Fruit fly (Drosophila melanogaster) whole organism, wandering third instar larva: ENCODE results near the gene Tmtc1.

Experiments
- Abd-B ChIP-seq: fragments of >200 bp; optimal IDR thresholded peaks from 2 replicates; lab custom pipeline; 2017; ENCODE audit warnings: missing biosample characterization, missing genetic modification characterization
- CG32264 ChIP-seq: fragments of 200-800 bp; sonication (Bioruptor generic); optimal IDR thresholded peaks from 2 replicates; lab custom pipeline; 2016; ENCODE audit warnings: missing biosample characterization, missing genetic modification characterization
- CG9705 ChIP-seq: fragments of 200-800 bp; sonication (Bioruptor generic); optimal IDR thresholded peaks from 2 replicates; lab custom pipeline; 2018; ENCODE audit warnings: missing biosample characterization, mild to moderate bottlenecking, missing genetic modification characterization
- CrebA ChIP-seq: fragments of 200-800 bp; sonication (Bioruptor generic); optimal IDR thresholded peaks from 2 replicates; lab custom pipeline; 2016; ENCODE audit warnings: missing biosample characterization, mild to moderate bottlenecking, missing genetic modification characterization, borderline replicate concordance
- Dfd ChIP-seq: fragments of >200 bp; optimal IDR thresholded peaks from 2 replicates; lab custom pipeline; 2017; ENCODE audit warnings: missing biosample characterization, missing genetic modification characterization
- Dif ChIP-seq: fragments of 200-275, 200-300 bp; sonication (Bioruptor generic); optimal IDR thresholded peaks from 2 replicates; lab custom pipeline; 2018; ENCODE audit warnings: missing biosample characterization, missing genetic modification characterization; ENCODE audit not compliant: partially characterized antibody
- GATAd ChIP-seq: sonication (Bioruptor generic); optimal IDR thresholded peaks from 2 replicates; lab custom pipeline; 2016; ENCODE audit warnings: missing biosample characterization, missing genetic modification characterization
- HLH106 ChIP-seq: fragments of 200-800 bp; optimal IDR thresholded peaks from 3 replicates; lab custom pipeline; 2019; ENCODE audit warnings: missing biosample characterization, mild to moderate bottlenecking, missing genetic modification characterization, moderate library complexity
- Hnf4 ChIP-seq: fragments of 200-800 bp; sonication (Bioruptor generic); optimal IDR thresholded peaks from 2 replicates; lab custom pipeline; 2016; ENCODE audit warnings: missing biosample characterization, mild to moderate bottlenecking, missing genetic modification characterization
- Hr78 ChIP-seq: fragments of >200 bp; optimal IDR thresholded peaks from 2 replicates; lab custom pipeline; 2017; ENCODE audit warnings: missing biosample characterization, missing genetic modification characterization
- Hr83 ChIP-seq: fragments of 200-300 bp; sonication (Bioruptor generic); optimal IDR thresholded peaks from 2 replicates; lab custom pipeline; 2016; ENCODE audit warnings: missing biosample characterization, mild to moderate bottlenecking, missing genetic modification characterization, moderate library complexity; ENCODE audit not compliant: poor library complexity, severe bottlenecking
- Jra ChIP-seq: sonication (Bioruptor generic); optimal IDR thresholded peaks from 2 replicates; lab custom pipeline; 2016; ENCODE audit warnings: missing biosample characterization, missing genetic modification characterization
- Mio ChIP-seq: sonication (Bioruptor generic); optimal IDR thresholded peaks from 2 replicates; lab custom pipeline; 2016; ENCODE audit warnings: missing biosample characterization, missing genetic modification characterization
- Myc ChIP-seq: fragments of >200 bp; optimal IDR thresholded peaks from 2 replicates; lab custom pipeline; 2017
- N ChIP-seq: fragments of >200 bp; optimal IDR thresholded peaks from 2 replicates; lab custom pipeline; 2018; ENCODE audit warnings: missing biosample characterization, missing external identifiers, missing genetic modification characterization
- OdsH ChIP-seq: fragments of 200-800 bp; sonication (Bioruptor generic); optimal IDR thresholded peaks from 2 replicates; lab custom pipeline; 2016; ENCODE audit warnings: missing biosample characterization, mild to moderate bottlenecking, missing genetic modification characterization
- Rel ChIP-seq, 2 experiments: fragments of 200-800 bp; sonication (Bioruptor generic) in 1 of 2; optimal IDR thresholded peaks; 2 replicates in 1 of 2; 3 replicates in 1 of 2; lab custom pipeline; 2016 to 2019; ENCODE audit warnings: mild to moderate bottlenecking in 2 of 2, missing biosample characterization in 2 of 2, missing genetic modification characterization in 2 of 2, moderate library complexity in 1 of 2
- Sp1 ChIP-seq: fragments of 200-800 bp; sonication (Bioruptor generic); optimal IDR thresholded peaks from 3 replicates; lab custom pipeline; 2019; ENCODE audit warnings: missing biosample characterization, mild to moderate bottlenecking, missing genetic modification characterization, moderate library complexity
- Vsx2 ChIP-seq: fragments of 200-300, 225-300 bp; sonication (Bioruptor generic); optimal IDR thresholded peaks from 2 replicates; lab custom pipeline; 2018; ENCODE audit warnings: missing biosample characterization, missing genetic modification characterization; ENCODE audit not compliant: partially characterized antibody
- br ChIP-seq: fragments of 200-800 bp; sonication (Bioruptor generic); optimal IDR thresholded peaks from 2 replicates; lab custom pipeline; 2016; ENCODE audit warnings: missing biosample characterization, missing genetic modification characterization
- brk ChIP-seq: fragments of 200-800 bp; sonication (Bioruptor generic); optimal IDR thresholded peaks from 2 replicates; lab custom pipeline; 2016; ENCODE audit warnings: missing biosample characterization, mild to moderate bottlenecking, missing genetic modification characterization
- dl ChIP-seq, 2 experiments: fragments of 175-275, 200-275 bp in 1 of 2; fragments of 200-275 bp in 1 of 2; sonication (Bioruptor generic); optimal IDR thresholded peaks; lab custom pipeline; 2018; ENCODE audit warnings: mild to moderate bottlenecking in 2 of 2, missing biosample characterization in 2 of 2, missing genetic modification characterization in 2 of 2, moderate library complexity in 2 of 2; ENCODE audit not compliant: partially characterized antibody in 2 of 2, insufficient read depth in 1 of 2
- dmrt93B ChIP-seq: fragments of 200-800 bp; sonication (Bioruptor generic); optimal IDR thresholded peaks from 2 replicates; lab custom pipeline; 2018; ENCODE audit warnings: missing biosample characterization, mild to moderate bottlenecking, missing genetic modification characterization
- dsf ChIP-seq: sonication (Bioruptor generic); optimal IDR thresholded peaks from 2 replicates; lab custom pipeline; 2016; ENCODE audit warnings: missing biosample characterization, missing genetic modification characterization, borderline replicate concordance
- ey ChIP-seq: fragments of 200-800 bp; sonication (Bioruptor generic); optimal IDR thresholded peaks from 2 replicates; lab custom pipeline; 2016; ENCODE audit warnings: missing biosample characterization, missing genetic modification characterization
- foxo ChIP-seq, 2 experiments: fragments of 200-800 bp; sonication (Bioruptor generic); optimal IDR thresholded peaks; 2 replicates in 1 of 2; 3 replicates in 1 of 2; lab custom pipeline; 2016 to 2017; ENCODE audit warnings: missing biosample characterization in 2 of 2, missing genetic modification characterization in 2 of 2
- fru ChIP-seq: fragments of 200-800 bp; sonication (Bioruptor generic); optimal IDR thresholded peaks from 3 replicates; lab custom pipeline; 2016; ENCODE audit warnings: missing biosample characterization, mild to moderate bottlenecking, missing genetic modification characterization
- h ChIP-seq: fragments of 200-800 bp; sonication (Bioruptor generic); optimal IDR thresholded peaks from 3 replicates; lab custom pipeline; 2016; ENCODE audit warnings: missing biosample characterization, mild to moderate bottlenecking, missing genetic modification characterization
- jim ChIP-seq: fragments of 175-275, 200-325 bp; sonication (Bioruptor generic); optimal IDR thresholded peaks from 2 replicates; lab custom pipeline; 2016; ENCODE audit warnings: missing biosample characterization, mild to moderate bottlenecking, missing genetic modification characterization
- lola ChIP-seq: fragments of >200 bp; optimal IDR thresholded peaks from 2 replicates; lab custom pipeline; 2017; ENCODE audit warnings: missing biosample characterization, missing genetic modification characterization
- pan ChIP-seq: fragments of >200 bp; optimal IDR thresholded peaks from 2 replicates; lab custom pipeline; 2017
- psq ChIP-seq: fragments of 200-800 bp; sonication (Bioruptor generic); optimal IDR thresholded peaks from 3 replicates; lab custom pipeline; 2017; ENCODE audit warnings: missing biosample characterization, mild to moderate bottlenecking, missing genetic modification characterization, moderate library complexity
- rgr ChIP-seq: fragments of 200-800 bp; sonication (Bioruptor generic); optimal IDR thresholded peaks from 3 replicates; lab custom pipeline; 2016; ENCODE audit warnings: missing biosample characterization, mild to moderate bottlenecking, missing genetic modification characterization
- sage ChIP-seq: fragments of 200-800 bp; sonication (Bioruptor generic); optimal IDR thresholded peaks from 2 replicates; lab custom pipeline; 2016; ENCODE audit warnings: missing biosample characterization, mild to moderate bottlenecking, missing genetic modification characterization
- sv ChIP-seq: fragments of 200-800 bp; sonication (Bioruptor generic); optimal IDR thresholded peaks from 3 replicates; lab custom pipeline; 2016; ENCODE audit warnings: missing biosample characterization, missing genetic modification characterization
- tai ChIP-seq: sonication (Bioruptor generic); optimal IDR thresholded peaks from 2 replicates; lab custom pipeline; 2016; ENCODE audit warnings: missing biosample characterization, missing genetic modification characterization
- usp ChIP-seq: fragments of >200 bp; optimal IDR thresholded peaks from 2 replicates; lab custom pipeline; 2017; ENCODE audit warnings: missing biosample characterization, missing genetic modification characterization
- woc ChIP-seq: sonication (Bioruptor generic); optimal IDR thresholded peaks from 2 replicates; lab custom pipeline; 2016; ENCODE audit warnings: missing biosample characterization, mild to moderate bottlenecking, missing genetic modification characterization

The Tmtc1 gene

DNA sequence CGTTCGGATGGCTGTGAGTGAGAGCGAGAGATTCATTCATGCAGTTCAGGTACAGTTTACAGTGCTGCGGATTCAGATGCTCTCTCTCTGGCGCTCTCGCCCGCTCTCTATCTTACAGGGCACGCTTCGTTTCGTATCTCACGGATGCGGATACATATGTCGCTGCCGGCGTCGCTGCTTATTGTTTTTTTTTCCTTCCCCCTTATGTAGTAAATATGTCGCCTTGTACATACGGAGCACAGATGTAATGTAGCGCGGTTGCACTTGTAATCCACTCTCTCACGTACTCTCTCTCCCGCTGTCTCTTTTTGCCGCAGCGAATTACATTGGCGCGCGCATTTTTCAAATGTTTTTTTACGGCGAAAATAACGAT, 77.8 kb downstream of the Tmtc1 start:
- no peak for TF ChIP-seq brk (GFP tag; lab: Kevin White, UChicago)
- TF ChIP-seq ey (GFP tag; lab: Kevin White, UChicago), result no peak
- TF ChIP-seq jim (GFP tag; lab: Kevin White, UChicago), result peak; percentile 23
- peak; percentile 71 for TF ChIP-seq sage
- TF ChIP-seq Hnf4 (GFP tag; lab: Kevin White, UChicago), result no peak
- TF ChIP-seq GATAd (GFP tag; lab: Kevin White, UChicago), result no peak
- peak; percentile 49 for TF ChIP-seq h (GFP tag; lab: Kevin White, UChicago)
- TF ChIP-seq Dif (GFP tag; lab: Kevin White, UChicago), result peak; percentile 97
- TF ChIP-seq Hr83 (GFP tag; lab: Kevin White, UChicago), result peak; percentile 42
- no peak for TF ChIP-seq rgr (GFP tag; lab: Kevin White, UChicago)
- TF ChIP-seq lola (GFP tag; lab: Kevin White, UChicago), result no peak
- TF ChIP-seq dl (GFP tag; optimal IDR thresholded peaks at IDR 0.05; lab: Kevin White, UChicago; ENCODE audit: insufficient read depth in 1 of 2, partially characterized antibody in 2 of 2), result peak; percentile 97
- TF ChIP-seq N (GFP tag; lab: Kevin White, UChicago), result no peak
- TF ChIP-seq usp (GFP tag; lab: Kevin White, UChicago), result no peak
- TF ChIP-seq dmrt93B, result no peak
- no peak for TF ChIP-seq br (GFP tag; lab: Kevin White, UChicago)
- no peak for TF ChIP-seq Abd-B
- no peak for TF ChIP-seq foxo (GFP tag; optimal IDR thresholded peaks at IDR 0.05; lab: Kevin White, UChicago)

DNA sequence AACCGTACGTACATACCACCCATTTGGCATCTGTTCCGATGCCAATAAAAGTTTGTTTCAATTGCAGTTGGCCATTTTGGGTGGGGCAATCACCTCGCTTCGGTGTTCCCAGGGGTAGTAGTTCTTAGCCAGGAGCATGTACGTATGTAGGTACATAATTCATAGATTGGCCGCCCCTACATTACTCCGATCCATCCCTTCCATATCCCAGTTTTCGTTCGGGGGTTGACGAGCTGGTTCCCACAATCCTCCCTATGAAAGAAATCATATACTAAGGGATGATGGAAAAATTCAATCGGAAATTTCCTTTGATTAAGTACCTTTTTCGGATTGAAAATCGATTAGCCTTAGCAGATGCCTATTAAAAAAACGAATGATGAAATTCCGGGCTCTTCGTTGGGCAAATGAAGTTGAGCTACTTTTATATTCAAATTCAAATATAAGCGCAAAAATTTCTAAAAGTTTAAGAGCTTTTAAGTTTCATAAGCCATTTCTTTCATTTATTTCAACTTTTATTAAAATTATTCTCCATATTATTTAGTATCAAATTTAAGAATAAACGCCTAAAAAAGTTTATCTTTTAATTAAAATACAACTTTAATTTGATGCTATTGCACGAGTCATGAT, 80.5 kb downstream of the Tmtc1 start:
- no peak for TF ChIP-seq br (GFP tag; lab: Kevin White, UChicago)
- no peak for TF ChIP-seq Rel (GFP tag; optimal IDR thresholded peaks at IDR 0.05; lab: Kevin White, UChicago)
- no peak for TF ChIP-seq Rel (tag; optimal IDR thresholded peaks at IDR 0.05; lab: Kevin White, UChicago)
- TF ChIP-seq woc (GFP tag; lab: Kevin White, UChicago), result no peak
- no peak for TF ChIP-seq sage
- no peak for TF ChIP-seq OdsH (GFP tag; lab: Kevin White, UChicago)
- TF ChIP-seq Abd-B, result no peak
- no peak for TF ChIP-seq foxo (GFP tag; optimal IDR thresholded peaks at IDR 0.05; lab: Kevin White, UChicago)
- no peak for TF ChIP-seq Sp1
- TF ChIP-seq fru, result no peak
- TF ChIP-seq CrebA (GFP tag; lab: Kevin White, UChicago), result no peak
- no peak for TF ChIP-seq CG32264
- TF ChIP-seq lola (GFP tag; lab: Kevin White, UChicago), result no peak
- TF ChIP-seq dl (GFP tag; optimal IDR thresholded peaks at IDR 0.05; lab: Kevin White, UChicago; ENCODE audit: insufficient read depth in 1 of 2, partially characterized antibody in 2 of 2), result no peak
- TF ChIP-seq ey (GFP tag; lab: Kevin White, UChicago), result no peak
- no peak for TF ChIP-seq dsf
- TF ChIP-seq, all 38 proteins: peak for 0

DNA sequence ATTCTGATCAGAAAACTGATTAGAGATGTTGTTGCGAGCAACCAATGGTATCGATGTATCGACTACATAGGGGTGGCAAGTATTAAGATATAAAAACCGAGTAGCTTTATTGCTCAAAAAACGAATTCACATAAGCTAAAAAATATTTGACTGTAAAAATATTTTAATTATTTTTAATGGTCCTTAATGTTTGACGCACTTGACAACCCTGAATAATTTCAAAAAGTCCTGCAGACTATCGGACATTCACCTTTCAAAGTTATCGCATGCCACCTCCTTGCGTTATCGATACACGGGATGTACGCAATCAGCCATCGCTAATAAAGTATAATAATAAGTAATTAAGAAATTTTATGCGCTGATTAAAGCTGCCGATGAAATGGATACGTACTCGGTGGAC, 82.1 kb downstream of the Tmtc1 start, which contains the start of the genes HemK2, Snapin and Tnpo-SR:
HemK2 (minus strand) TSS at position 24 of the 400 bp plus-strand sequence.
Snapin (minus strand) TSS at position 24 of the 400 bp plus-strand sequence.
Tnpo-SR (plus strand) TSS at position 271 of the 400 bp plus-strand sequence.
- TF ChIP-seq ey (GFP tag; lab: Kevin White, UChicago), result peak; percentile 92
- peak; percentile 84 for TF ChIP-seq CG32264
- TF ChIP-seq Hnf4 (GFP tag; lab: Kevin White, UChicago), result peak; percentile 95
- TF ChIP-seq br (GFP tag; lab: Kevin White, UChicago), result peak; percentile 91
- no peak for TF ChIP-seq Dfd (GFP tag; lab: Kevin White, UChicago)
- TF ChIP-seq h (GFP tag; lab: Kevin White, UChicago), result peak; percentile 97
- TF ChIP-seq HLH106 (tag; lab: Kevin White, UChicago), result peak; percentile 97
- TF ChIP-seq Jra (GFP tag; lab: Kevin White, UChicago), result peak; percentile 94
- no peak for TF ChIP-seq pan (lab: Kevin White, UChicago)
- TF ChIP-seq CrebA (GFP tag; lab: Kevin White, UChicago), result no peak
- peak; percentile 90 for TF ChIP-seq dsf
- peak; percentile 88 for TF ChIP-seq dmrt93B
- TF ChIP-seq Abd-B, result no peak
- peak; percentile 30 for TF ChIP-seq Rel (GFP tag; optimal IDR thresholded peaks at IDR 0.05; lab: Kevin White, UChicago)
- peak; percentile 80 for TF ChIP-seq Rel (tag; optimal IDR thresholded peaks at IDR 0.05; lab: Kevin White, UChicago)
- peak; percentile 75 to 95 for TF ChIP-seq foxo (GFP tag; optimal IDR thresholded peaks at IDR 0.05; lab: Kevin White, UChicago)
- no peak for TF ChIP-seq N (GFP tag; lab: Kevin White, UChicago)
- no peak for TF ChIP-seq tai
- peak; percentile 93 for TF ChIP-seq CG9705 (GFP tag; lab: Kevin White, UChicago)
- peak; percentile 50 for TF ChIP-seq jim (GFP tag; lab: Kevin White, UChicago)
- no peak for TF ChIP-seq Hr78
- peak; percentile 90 for TF ChIP-seq woc (GFP tag; lab: Kevin White, UChicago)
- TF ChIP-seq Sp1, result peak; percentile 92
- no peak for TF ChIP-seq Vsx2 (GFP tag; lab: Kevin White, UChicago)
- no peak for TF ChIP-seq brk (GFP tag; lab: Kevin White, UChicago)
- TF ChIP-seq lola (GFP tag; lab: Kevin White, UChicago), result no peak
- TF ChIP-seq sage, result peak; percentile 89
- peak; percentile 81 for TF ChIP-seq sv
- TF ChIP-seq Myc (lab: Kevin White, UChicago), result peak; percentile 18
- TF ChIP-seq Dif (GFP tag; lab: Kevin White, UChicago), result no peak
- peak; percentile 89 for TF ChIP-seq psq (GFP tag; lab: Kevin White, UChicago)
- peak; percentile 93 for TF ChIP-seq OdsH (GFP tag; lab: Kevin White, UChicago)
- TF ChIP-seq rgr (GFP tag; lab: Kevin White, UChicago), result peak; percentile 94
- no peak for TF ChIP-seq dl (GFP tag; optimal IDR thresholded peaks at IDR 0.05; lab: Kevin White, UChicago; ENCODE audit: insufficient read depth in 1 of 2, partially characterized antibody in 2 of 2)
- TF ChIP-seq GATAd (GFP tag; lab: Kevin White, UChicago), result no peak
- TF ChIP-seq usp (GFP tag; lab: Kevin White, UChicago), result no peak
- TF ChIP-seq Hr83 (GFP tag; lab: Kevin White, UChicago), result peak; percentile 88
- TF ChIP-seq fru, result peak; percentile 92
- TF ChIP-seq Mio (GFP tag; lab: Kevin White, UChicago), result peak; percentile 8
